Fruit fly (Drosophila melanogaster) whole organism, embryonic: ENCODE measurements around the gene CG46310.
A peak's percentile ranks its signal among the peaks of the same experiment; 100 is the strongest.

Source experiments
- Abd-B ChIP-seq: fragments of 200-800 bp; sonication (Bioruptor generic); optimal IDR thresholded peaks from 2 replicates; lab custom pipeline; 2018; ENCODE audit warnings: missing biosample characterization, mild to moderate bottlenecking, missing genetic modification characterization, moderate library complexity
- Ada2b ChIP-seq: fragments of 200-800 bp; sonication (Bioruptor generic); IDR thresholded peaks from 2 replicates; pipeline ENCODE4 v1.3.6; 2022; ENCODE audit warnings: missing biosample characterization, missing genetic modification characterization
- CG11560 ChIP-seq: fragments of 200-800 bp; sonication (Bioruptor generic); IDR thresholded peaks from 3 replicates; pipeline ENCODE4 v1.3.6; 2022; ENCODE audit warnings: missing biosample characterization, missing genetic modification characterization
- CG15269 ChIP-seq: fragments of 200-800 bp; sonication (Bioruptor generic); optimal IDR thresholded peaks from 2 replicates; lab custom pipeline; 2018; ENCODE audit warnings: missing biosample characterization, mild to moderate bottlenecking, missing genetic modification characterization, moderate library complexity
- CG17186 ChIP-seq: fragments of 200-800 bp; sonication (Bioruptor generic); optimal IDR thresholded peaks from 3 replicates; lab custom pipeline; 2017; ENCODE audit warnings: missing biosample characterization, missing genetic modification reagents, missing genetic modification characterization
- CG2678 ChIP-seq: fragments of 200-800 bp; sonication (Bioruptor generic); optimal IDR thresholded peaks from 3 replicates; lab custom pipeline; 2019; ENCODE audit warnings: missing biosample characterization, mild to moderate bottlenecking, missing genetic modification characterization, moderate library complexity
- CG31441 ChIP-seq: fragments of 200-800 bp; sonication (Bioruptor generic); IDR thresholded peaks from 2 replicates; pipeline ENCODE4 v1.3.6; 2022; ENCODE audit warnings: missing biosample characterization, missing genetic modification characterization
- CG34376 ChIP-seq: fragments of 200-800 bp; sonication (Bioruptor generic); optimal IDR thresholded peaks from 2 replicates; lab custom pipeline; 2018; ENCODE audit warnings: missing biosample characterization, mild to moderate bottlenecking, missing genetic modification characterization
- CG4360 ChIP-seq: fragments of 200-800 bp; sonication (Bioruptor generic); IDR thresholded peaks from 2 replicates; pipeline ENCODE4 v1.3.6; 2022; ENCODE audit warnings: missing biosample characterization, missing genetic modification characterization
- CG4854 ChIP-seq: fragments of 200-800 bp; sonication (Bioruptor generic); optimal IDR thresholded peaks from 2 replicates; lab custom pipeline; 2016; ENCODE audit warnings: missing biosample characterization, missing genetic modification characterization, inconsistent platforms
- CG6654 ChIP-seq: fragments of 200-800 bp; sonication (Bioruptor generic); optimal IDR thresholded peaks from 2 replicates; lab custom pipeline; 2017; ENCODE audit warnings: missing biosample characterization, mild to moderate bottlenecking, missing genetic modification characterization
- CG8924 ChIP-seq: fragments of 200-800 bp; optimal IDR thresholded peaks from 3 replicates; lab custom pipeline; 2019; ENCODE audit warnings: missing biosample characterization, mild to moderate bottlenecking, missing genetic modification characterization, moderate library complexity
- CrebB ChIP-seq: fragments of 200-800 bp; sonication (Bioruptor generic); optimal IDR thresholded peaks from 3 replicates; lab custom pipeline; 2018; ENCODE audit warnings: missing biosample characterization, mild to moderate bottlenecking, missing genetic modification characterization
- D19B ChIP-seq: fragments of 200-800 bp; sonication (Bioruptor generic); optimal IDR thresholded peaks from 2 replicates; lab custom pipeline; 2017; ENCODE audit warnings: missing biosample characterization, mild to moderate bottlenecking, missing genetic modification characterization
- Dip3 ChIP-seq: fragments of 200-800 bp; sonication (Bioruptor generic); optimal IDR thresholded peaks from 3 replicates; lab custom pipeline; 2016; ENCODE audit warnings: missing biosample characterization, missing genetic modification characterization
- Ets65A ChIP-seq: fragments of 200-800 bp; sonication (Bioruptor generic); peaks from one replicate; lab custom pipeline; 2016; ENCODE audit warnings: missing biosample characterization, missing genetic modification characterization
- Fer1 ChIP-seq: fragments of 200-800 bp; sonication (Bioruptor generic); optimal IDR thresholded peaks from 2 replicates; lab custom pipeline; 2017; ENCODE audit warnings: missing biosample characterization, mild to moderate bottlenecking, missing genetic modification characterization
- GATAe ChIP-seq: fragments of 200-800 bp; sonication (Bioruptor generic); conservative IDR thresholded peaks from 2 replicates; pipeline ENCODE4 v1.3.6; 2022; ENCODE audit warnings: missing biosample characterization, missing genetic modification characterization
- H2.0 ChIP-seq: fragments of 200-800 bp; sonication (Bioruptor generic); IDR thresholded peaks from 2 replicates; pipeline ENCODE4 v1.3.6; 2022; ENCODE audit warnings: missing biosample characterization, missing genetic modification characterization
- Kr ChIP-seq: fragments of 200-800 bp; sonication (Bioruptor generic); optimal IDR thresholded peaks from 2 replicates; lab custom pipeline; 2017; ENCODE audit warnings: missing biosample characterization, mild to moderate bottlenecking, missing genetic modification characterization
- Lpt ChIP-seq: fragments of >200 bp; optimal IDR thresholded peaks from 2 replicates; lab custom pipeline; 2018; ENCODE audit warnings: missing biosample characterization, missing genetic modification characterization
- Med ChIP-seq: fragments of 200-800 bp; sonication (Bioruptor generic); peaks from one replicate; lab custom pipeline; 2016; ENCODE audit warnings: missing biosample characterization, missing genetic modification characterization, mild to moderate bottlenecking, inconsistent platforms, moderate library complexity
- Ravus ChIP-seq: fragments of 200-800 bp; sonication (Bioruptor generic); IDR thresholded peaks from 2 replicates; pipeline ENCODE4 v1.3.6; 2022; ENCODE audit warnings: missing biosample characterization, missing genetic modification characterization
- Scr ChIP-seq: fragments of 200-800 bp; sonication (Bioruptor generic); IDR thresholded peaks from 2 replicates; pipeline ENCODE4 v1.3.6; 2022; ENCODE audit warnings: missing biosample characterization, missing genetic modification characterization; ENCODE audit not compliant: partially characterized antibody
- Side ChIP-seq: fragments of 200-800 bp; sonication (Bioruptor generic); optimal IDR thresholded peaks from 2 replicates; lab custom pipeline; 2016; ENCODE audit warnings: missing biosample characterization, missing genetic modification characterization
- Sin3A ChIP-seq: fragments of >200 bp; optimal IDR thresholded peaks from 2 replicates; lab custom pipeline; 2018
- Xrp1 ChIP-seq: fragments of 200-800 bp; sonication (Bioruptor generic); IDR thresholded peaks from 2 replicates; pipeline ENCODE4 v1.3.6; 2022; ENCODE audit warnings: missing biosample characterization, missing genetic modification characterization
- ac ChIP-seq: fragments of 200-800 bp; sonication (Bioruptor generic); optimal IDR thresholded peaks from 3 replicates; lab custom pipeline; 2017; ENCODE audit warnings: missing biosample characterization, mild to moderate bottlenecking, missing genetic modification characterization
- cg ChIP-seq: fragments of 200-800 bp; sonication (Bioruptor generic); optimal IDR thresholded peaks from 3 replicates; lab custom pipeline; 2019; ENCODE audit warnings: missing biosample characterization, mild to moderate bottlenecking, missing genetic modification characterization, moderate library complexity
- chn ChIP-seq: fragments of 200-800 bp; sonication (Bioruptor generic); optimal IDR thresholded peaks from 2 replicates; lab custom pipeline; 2016; ENCODE audit warnings: missing biosample characterization, missing genetic modification characterization
- crp ChIP-seq, 2 experiments: fragments of 200-800 bp; sonication (Bioruptor generic); optimal IDR thresholded peaks; 2 replicates in 1 of 2; 3 replicates in 1 of 2; lab custom pipeline; 2017; ENCODE audit warnings: missing biosample characterization in 2 of 2, missing genetic modification characterization in 2 of 2, mild to moderate bottlenecking in 1 of 2, moderate library complexity in 1 of 2
- da ChIP-seq: fragments of 200-800 bp; sonication (Bioruptor generic); optimal IDR thresholded peaks from 2 replicates; lab custom pipeline; 2016; ENCODE audit warnings: missing biosample characterization, missing genetic modification characterization
- dati ChIP-seq: fragments of 200-800 bp; sonication (Bioruptor generic); IDR thresholded peaks from 2 replicates; pipeline ENCODE4 v1.3.6; 2022; ENCODE audit warnings: missing biosample characterization, missing genetic modification characterization
- eve ChIP-seq, 2 experiments: fragments of >200 bp; optimal IDR thresholded peaks; 2 replicates each; lab custom pipeline; 2017; ENCODE audit warnings: missing biosample characterization in 2 of 2, missing genetic modification characterization in 2 of 2
- fd64A ChIP-seq: fragments of 200-800 bp; sonication (Bioruptor generic); optimal IDR thresholded peaks from 3 replicates; lab custom pipeline; 2018; ENCODE audit warnings: missing biosample characterization, mild to moderate bottlenecking, missing genetic modification characterization
- ftz-f1 ChIP-seq: fragments of 200-800 bp; sonication (Bioruptor generic); optimal IDR thresholded peaks from 2 replicates; lab custom pipeline; 2016; ENCODE audit warnings: missing biosample characterization, missing genetic modification characterization
- gt ChIP-seq: fragments of 200-800 bp; sonication (Bioruptor generic); IDR thresholded peaks from 2 replicates; pipeline ENCODE4 v1.3.6; 2022; ENCODE audit warnings: missing biosample characterization, missing genetic modification characterization
- onecut ChIP-seq: fragments of 200-800 bp; sonication (Bioruptor generic); IDR thresholded peaks from 2 replicates; pipeline ENCODE4 v1.3.6; 2022; ENCODE audit warnings: missing biosample characterization, missing genetic modification characterization
- pho ChIP-seq: fragments of 200-800 bp; sonication (Bioruptor generic); optimal IDR thresholded peaks from 2 replicates; lab custom pipeline; 2016; ENCODE audit warnings: missing biosample characterization, missing genetic modification characterization
- sd ChIP-seq: fragments of 200-800 bp; sonication (Bioruptor generic); optimal IDR thresholded peaks from 3 replicates; lab custom pipeline; 2018; ENCODE audit warnings: missing biosample characterization, mild to moderate bottlenecking, missing genetic modification characterization, moderate library complexity
- sens ChIP-seq: fragments of 200-800 bp; sonication (Bioruptor generic); peaks from one replicate; lab custom pipeline; 2016; ENCODE audit warnings: missing biosample characterization, missing genetic modification characterization
- sima ChIP-seq: fragments of 200-800 bp; sonication (Bioruptor generic); optimal IDR thresholded peaks from 2 replicates; lab custom pipeline; 2016; ENCODE audit warnings: missing biosample characterization, missing genetic modification characterization
- sob ChIP-seq: fragments of 200-800 bp; sonication (Bioruptor generic); IDR thresholded peaks from 2 replicates; pipeline ENCODE4 v1.3.6; 2022; ENCODE audit warnings: missing biosample characterization, missing genetic modification characterization
- sqz ChIP-seq: fragments of 200-800 bp; sonication (Bioruptor generic); optimal IDR thresholded peaks from 3 replicates; lab custom pipeline; 2018; ENCODE audit warnings: missing biosample characterization, mild to moderate bottlenecking, missing genetic modification characterization
- stwl ChIP-seq: fragments of 200-800 bp; sonication (Bioruptor generic); optimal IDR thresholded peaks from 3 replicates; lab custom pipeline; 2018; ENCODE audit warnings: missing biosample characterization, mild to moderate bottlenecking, missing genetic modification characterization, moderate library complexity
- tgo ChIP-seq: fragments of 200-800 bp; sonication (Bioruptor generic); IDR thresholded peaks from 3 replicates; pipeline ENCODE4 v1.3.6; 2022; ENCODE audit warnings: missing biosample characterization, missing genetic modification characterization
- tna ChIP-seq: fragments of 200-800 bp; sonication (Bioruptor generic); IDR thresholded peaks from 2 replicates; pipeline ENCODE4 v1.3.6; 2022; ENCODE audit warnings: missing biosample characterization, missing genetic modification characterization; ENCODE audit not compliant: partially characterized antibody
- z ChIP-seq: fragments of 200-800 bp; sonication (Bioruptor generic); IDR thresholded peaks from 3 replicates; pipeline ENCODE4 v1.3.6; 2022; ENCODE audit warnings: missing biosample characterization, missing genetic modification characterization

Gene CG46310

dm6 chr3R:23181714-23182337 is 8.2 kb downstream of the CG46310 start:
- TF ChIP-seq Med (GFP tag; lab: Kevin White, UChicago): peak; percentile 2
- peak; percentile 22 for TF ChIP-seq Ets65A
- no peak for TF ChIP-seq Side (GFP tag; lab: Kevin White, UChicago)
- TF ChIP-seq Kr (GFP tag; lab: Kevin White, UChicago): no peak
- TF ChIP-seq CG15269 (tag; lab: Kevin White, UChicago): no peak
- TF ChIP-seq D19B: peak; percentile 69
- TF ChIP-seq eve (GFP tag; optimal IDR thresholded peaks at IDR 0.05; lab: Kevin White, UChicago): peak in 1 of 2 experiments; percentile 43

- no peak for TF ChIP-seq Xrp1 (GFP tag; lab: Robert Waterston, UW)
- TF ChIP-seq Lpt (GFP tag; lab: Kevin White, UChicago): no peak
- 0 out of 3 replicates have a peak, but pooled peaks have one; percentile 16 for TF ChIP-seq z (GFP tag; lab: Robert Waterston, UW)
- TF ChIP-seq sens (GFP tag; lab: Kevin White, UChicago): no peak
- TF ChIP-seq GATAe: peak; percentile 88
- no peak for TF ChIP-seq crp (GFP tag; optimal IDR thresholded peaks at IDR 0.05; lab: Kevin White, UChicago)
- TF ChIP-seq CG8924: no peak
- TF ChIP-seq Scr (GFP tag; lab: Robert Waterston, UW): no peak
- TF ChIP-seq CG4854 (GFP tag; lab: Kevin White, UChicago): no peak
- no peak for TF ChIP-seq H2.0 (GFP tag; lab: Robert Waterston, UW)
- no peak for TF ChIP-seq tgo
- TF ChIP-seq Abd-B (GFP tag; lab: Kevin White, UChicago): no peak
- TF ChIP-seq CG2678 (tag; lab: Kevin White, UChicago): no peak
- TF ChIP-seq ac: no peak
- no peak for TF ChIP-seq dati (GFP tag; lab: Robert Waterston, UW)
- TF ChIP-seq stwl (tag; lab: Kevin White, UChicago): no peak
- no peak for TF ChIP-seq gt (GFP tag; lab: Robert Waterston, UW)
- no peak for TF ChIP-seq pho
- TF ChIP-seq sob (GFP tag; lab: Robert Waterston, UW): no peak
- TF ChIP-seq ftz-f1 (GFP tag; lab: Kevin White, UChicago): peak; percentile 20
- no peak for TF ChIP-seq CG31441 (GFP tag; lab: Robert Waterston, UW)
- no peak for TF ChIP-seq Fer1 (GFP tag; lab: Kevin White, UChicago)
- TF ChIP-seq tna (GFP tag; lab: Robert Waterston, UW): no peak
- no peak for TF ChIP-seq Ravus (GFP tag; lab: Robert Waterston, UW)
- TF ChIP-seq onecut (GFP tag; lab: Robert Waterston, UW): no peak
- TF ChIP-seq cg (GFP tag; lab: Kevin White, UChicago): peak; percentile 19
- no peak for TF ChIP-seq fd64A
- TF ChIP-seq da: no peak
- peak; percentile 84 for TF ChIP-seq CG34376 (GFP tag; lab: Kevin White, UChicago)
- peak; percentile 22 for TF ChIP-seq Med (GFP tag; lab: Kevin White, UChicago)
- peak; percentile 61 for TF ChIP-seq sd
- peak; percentile 36 for TF ChIP-seq sqz
- no peak for TF ChIP-seq sima (GFP tag; lab: Kevin White, UChicago)
- no peak for TF ChIP-seq CG17186
- TF ChIP-seq CrebB (tag; lab: Kevin White, UChicago): no peak
- no peak for TF ChIP-seq Ada2b
- TF ChIP-seq Sin3A (lab: Kevin White, UChicago): no peak
- TF ChIP-seq Dip3 (GFP tag; lab: Kevin White, UChicago): no peak
- no peak for TF ChIP-seq CG11560 (tag; lab: Robert Waterston, UW)
- 0 out of 2 replicates have a peak, but pooled peaks have one; percentile 11 for TF ChIP-seq CG4360 (GFP tag; lab: Robert Waterston, UW)
- TF ChIP-seq CG6654 (GFP tag; lab: Kevin White, UChicago): no peak
- no peak for TF ChIP-seq chn (GFP tag; lab: Kevin White, UChicago)
These were observed 15.7 kb downstream of the CG46310 start for dm6 chr3R:23189143-23189957.
